Worm (Caenorhabditis elegans): ENCODE measurements around the gene metl-13.

The metl-13 gene

ce11 chrIV:6621252-6621651 is 13.6 kb upstream of the metl-13 start, which contains the start of gene C01B10.3:
Gene C01B10.3, minus strand, starts transcription at chrIV:6621352.
- no peak for TF ChIP-seq egl-27 (tag; optimal IDR thresholded peaks at IDR 0.05)
- no peak for TF ChIP-seq ztf-1 (GFP tag; conservative IDR thresholded peaks at IDR 0.05)
- no peak for TF ChIP-seq sma-9 (GFP tag; optimal IDR thresholded peaks at IDR 0.05)
- no peak for TF ChIP-seq sma-9 (tag; optimal IDR thresholded peaks at IDR 0.05)
- no peak for TF ChIP-seq nhr-237 (tag; optimal IDR thresholded peaks at IDR 0.05)
- no peak for TF ChIP-seq nhr-21 (tag; optimal IDR thresholded peaks at IDR 0.05)
- TF ChIP-seq mab-5 (tag; optimal IDR thresholded peaks at IDR 0.05) = no peak
- TF ChIP-seq ceh-82 (tag; optimal IDR thresholded peaks at IDR 0.05) = no peak
- no peak for TF ChIP-seq ztf-11 (tag; optimal IDR thresholded peaks at IDR 0.05)
- no peak for TF ChIP-seq crh-2 (tag; optimal IDR thresholded peaks at IDR 0.05)
- TF ChIP-seq lin-11 (tag; optimal IDR thresholded peaks at IDR 0.05) = no peak
- TF ChIP-seq unc-62 (GFP tag; optimal IDR thresholded peaks at IDR 0.05) = no peak
- TF ChIP-seq lin-13 (GFP tag; optimal IDR thresholded peaks at IDR 0.05) = no peak
- no peak for TF ChIP-seq lsy-2 (tag; optimal IDR thresholded peaks at IDR 0.05)

ce11 chrIV:6622142-6622541 is 12.7 kb upstream of the metl-13 start:
- TF ChIP-seq elt-1 (tag; optimal IDR thresholded peaks at IDR 0.05) (no peak), zag-1 (tag; optimal IDR thresholded peaks at IDR 0.05) (no peak), fos-1 (tag; optimal IDR thresholded peaks at IDR 0.05) (peak; percentile 66), aly-2 (tag; optimal IDR thresholded peaks at IDR 0.05) (no peak), nhr-25 (tag; optimal IDR thresholded peaks at IDR 0.05) (peak; percentile 35), skn-1 (tag; optimal IDR thresholded peaks at IDR 0.05) (no peak), lsy-2 (tag; optimal IDR thresholded peaks at IDR 0.05) (no peak), ztf-4 (tag; optimal IDR thresholded peaks at IDR 0.05) (no peak), gmeb-1 (tag; optimal IDR thresholded peaks at IDR 0.05) (peak; percentile 41), snpc-4 (tag; optimal IDR thresholded peaks at IDR 0.05) (no peak), peb-1 (tag; optimal IDR thresholded peaks at IDR 0.05) (no peak), sma-3 (GFP tag; optimal IDR thresholded peaks at IDR 0.05) (peak; percentile 52), nhr-129 (tag; optimal IDR thresholded peaks at IDR 0.05) (no peak), elt-3 (tag; optimal IDR thresholded peaks at IDR 0.05) (no peak), lin-13 (GFP tag; optimal IDR thresholded peaks at IDR 0.05) (no peak), ZK546.5 (tag; optimal IDR thresholded peaks at IDR 0.05) (no peak), unc-39 (tag; optimal IDR thresholded peaks at IDR 0.05) (no peak), nhr-237 (tag; optimal IDR thresholded peaks at IDR 0.05) (no peak), nhr-6 (tag; optimal IDR thresholded peaks at IDR 0.05) (no peak), lin-11 (tag; optimal IDR thresholded peaks at IDR 0.05) (no peak), sem-4 (tag; optimal IDR thresholded peaks at IDR 0.05) (no peak), ceh-82 (tag; optimal IDR thresholded peaks at IDR 0.05) (no peak), nhr-21 (tag; optimal IDR thresholded peaks at IDR 0.05) (peak; percentile 22), lin-39 (tag; optimal IDR thresholded peaks at IDR 0.05) (no peak), blmp-1 (tag; optimal IDR thresholded peaks at IDR 0.05; ENCODE audit: insufficient read depth) (peak; percentile 11), sma-9 (GFP tag; optimal IDR thresholded peaks at IDR 0.05) (no peak), sma-9 (tag; optimal IDR thresholded peaks at IDR 0.05) (no peak), unc-62 (GFP tag; optimal IDR thresholded peaks at IDR 0.05) (no peak), Y55F3AM.14 (GFP tag; optimal IDR thresholded peaks at IDR 0.05) (no peak), ztf-1 (GFP tag; conservative IDR thresholded peaks at IDR 0.05) (no peak), ama-1 (optimal IDR thresholded peaks at IDR 0.05) (no peak), dmd-4 (tag; optimal IDR thresholded peaks at IDR 0.05) (no peak), mab-5 (tag; optimal IDR thresholded peaks at IDR 0.05) (no peak), crh-2 (tag; optimal IDR thresholded peaks at IDR 0.05) (no peak), egl-27 (tag; optimal IDR thresholded peaks at IDR 0.05) (no peak), mbf-1 (tag; optimal IDR thresholded peaks at IDR 0.05) (no peak)

- TF ChIP-seq ceh-16 (tag; optimal IDR thresholded peaks at IDR 0.05) (no peak), nhr-11 (tag; optimal IDR thresholded peaks at IDR 0.05) (no peak), nhr-6 (tag; optimal IDR thresholded peaks at IDR 0.05) (no peak), sem-4 (tag; optimal IDR thresholded peaks at IDR 0.05) (no peak), nhr-23 (tag; optimal IDR thresholded peaks at IDR 0.05) (no peak), mab-5 (tag; optimal IDR thresholded peaks at IDR 0.05) (no peak), nhr-21 (tag; optimal IDR thresholded peaks at IDR 0.05) (no peak), nhr-12 (tag; optimal IDR thresholded peaks at IDR 0.05) (no peak), lin-39 (tag; optimal IDR thresholded peaks at IDR 0.05) (no peak), elt-3 (tag; optimal IDR thresholded peaks at IDR 0.05) (no peak), gmeb-1 (tag; optimal IDR thresholded peaks at IDR 0.05) (no peak), zag-1 (tag; optimal IDR thresholded peaks at IDR 0.05) (no peak), crh-2 (tag; optimal IDR thresholded peaks at IDR 0.05) (no peak)
Measured at ce11 chrIV:6623390-6623789, 11.5 kb upstream of the metl-13 start, which contains the start of gene C01B10.44. Gene C01B10.44, plus strand, starts transcription at chrIV:6623690.
